Worm (Caenorhabditis elegans) whole organism, midembryonic: ENCODE measurements around the gene mcm-3AP.

Source experiments
- T22C8.4 ChIP-seq: fragments of 200-800 bp; sonication (Bioruptor generic); IDR thresholded peaks from 2 replicates; pipeline ENCODE4 v1.3.6; 2022; ENCODE audit warnings: missing genetic modification characterization, missing compliant biosample characterization
- cog-1 ChIP-seq: sonication (generic microtip); optimal IDR thresholded peaks from 2 replicates; lab custom pipeline; 2016; ENCODE audit warnings: missing genetic modification characterization, missing compliant biosample characterization
- flt-1 ChIP-seq: fragments of 200-800 bp; sonication (Bioruptor generic); IDR thresholded peaks from 2 replicates; pipeline ENCODE4 v1.3.6; 2022; ENCODE audit warnings: missing genetic modification characterization, missing compliant biosample characterization
- klf-2 ChIP-seq: fragments of 200-800 bp; sonication (Bioruptor generic); conservative IDR thresholded peaks from 2 replicates; pipeline ENCODE4 v1.3.6; 2022; ENCODE audit warnings: missing genetic modification reagents, missing genetic modification characterization, missing compliant biosample characterization
- med-1 ChIP-seq: sonication (generic microtip); optimal IDR thresholded peaks from 2 replicates; lab custom pipeline; 2017; ENCODE audit warnings: missing genetic modification characterization, mild to moderate bottlenecking, missing compliant biosample characterization, antibody characterized with exemption, missing genetic modification reagents; ENCODE audit not compliant: insufficient read depth
- ref-1 ChIP-seq: fragments of 200-800 bp; sonication (Bioruptor generic); conservative IDR thresholded peaks from 2 replicates; pipeline ENCODE4 v1.3.6; 2022; ENCODE audit warnings: missing genetic modification reagents, missing genetic modification characterization, missing compliant biosample characterization
- tab-1 ChIP-seq: fragments of 200-800 bp; sonication (Bioruptor generic); IDR thresholded peaks from 2 replicates; pipeline ENCODE4 v1.3.6; 2022; ENCODE audit warnings: missing genetic modification characterization, missing compliant biosample characterization
- ztf-23 ChIP-seq: fragments of 200-800 bp; sonication (Bioruptor generic); IDR thresholded peaks from 2 replicates; pipeline ENCODE4 v1.3.6; 2022; ENCODE audit warnings: missing genetic modification reagents, missing genetic modification characterization, missing compliant biosample characterization
- ztf-29 ChIP-seq: fragments of 200-800 bp; sonication (Bioruptor generic); IDR thresholded peaks from 2 replicates; pipeline ENCODE4 v1.3.6; 2022; ENCODE audit warnings: missing genetic modification reagents, missing genetic modification characterization, missing compliant biosample characterization

mcm-3AP gene

ce11 chrIV:7940919-7941318 is 7.6 kb upstream of the mcm-3AP start, which contains the start of gene exc-9:
exc-9 (minus strand) TSS chrIV:7941019.
- TF ChIP-seq tab-1 (GFP tag; lab: Robert Waterston, UW) (no peak), T22C8.4 (GFP tag; lab: Robert Waterston, UW) (no peak), flt-1 (GFP tag; lab: Robert Waterston, UW) (no peak), klf-2 (GFP tag; lab: Robert Waterston, UW) (no peak)

- TF ChIP-seq med-1 (GFP tag; lab: Kevin White, UChicago) (no peak), ztf-29 (no peak), flt-1 (GFP tag; lab: Robert Waterston, UW) (no peak), ref-1 (GFP tag; lab: Robert Waterston, UW) (no peak), tab-1 (GFP tag; lab: Robert Waterston, UW) (no peak), T22C8.4 (GFP tag; lab: Robert Waterston, UW) (no peak), klf-2 (GFP tag; lab: Robert Waterston, UW) (no peak), cog-1 (tag; lab: Kevin White, UChicago) (no peak), ztf-23 (no peak)
These were observed 5.2 kb upstream of the mcm-3AP start for ce11 chrIV:7943272-7943671.

- no peak for TF ChIP-seq klf-2 (GFP tag; lab: Robert Waterston, UW)
- TF ChIP-seq cog-1 (tag; lab: Kevin White, UChicago) = no peak
- TF ChIP-seq med-1 (GFP tag; lab: Kevin White, UChicago) = no peak
- TF ChIP-seq ztf-29 = no peak
- no peak for TF ChIP-seq T22C8.4 (GFP tag; lab: Robert Waterston, UW)
- TF ChIP-seq ref-1 (GFP tag; lab: Robert Waterston, UW) = no peak
- no peak for TF ChIP-seq ztf-23
- no peak for TF ChIP-seq flt-1 (GFP tag; lab: Robert Waterston, UW)
- no peak for TF ChIP-seq tab-1 (GFP tag; lab: Robert Waterston, UW)
These were observed 2.0 kb upstream of the mcm-3AP start, which contains the start of gene czw-1 for ce11 chrIV:7946457-7946856. czw-1 (minus strand) TSS chrIV:7946825.

- TF ChIP-seq cog-1 (tag; lab: Kevin White, UChicago) (peak; percentile 66), klf-2 (GFP tag; lab: Robert Waterston, UW) (0 out of 2 replicates have a peak, but pooled peaks have one; percentile 45), flt-1 (GFP tag; lab: Robert Waterston, UW) (peak; percentile 84), ztf-23 (peak; percentile 87), tab-1 (GFP tag; lab: Robert Waterston, UW) (peak; percentile 37; the same call in 1 of the 2 replicates), T22C8.4 (GFP tag; lab: Robert Waterston, UW) (peak; percentile 47; the same call in 1 of the 2 replicates)
These were observed 1.5 kb upstream of the mcm-3AP start, which contains the start of gene F20D12.12 for ce11 chrIV:7946899-7947499. F20D12.12 (plus strand) TSS chrIV:7947440.

- TF ChIP-seq ref-1 (GFP tag; lab: Robert Waterston, UW) (no peak), med-1 (GFP tag; lab: Kevin White, UChicago) (no peak), cog-1 (tag; lab: Kevin White, UChicago) (no peak), tab-1 (GFP tag; lab: Robert Waterston, UW) (no peak), flt-1 (GFP tag; lab: Robert Waterston, UW) (no peak), T22C8.4 (GFP tag; lab: Robert Waterston, UW) (no peak), ztf-29 (no peak), ztf-23 (no peak), klf-2 (GFP tag; lab: Robert Waterston, UW) (no peak)
These were observed 5.5 kb downstream of the mcm-3AP start for ce11 chrIV:7954006-7954405.

- TF ChIP-seq cog-1 (tag; lab: Kevin White, UChicago) (no peak), ref-1 (GFP tag; lab: Robert Waterston, UW) (no peak), ztf-29 (no peak), med-1 (GFP tag; lab: Kevin White, UChicago) (no peak), klf-2 (GFP tag; lab: Robert Waterston, UW) (no peak), tab-1 (GFP tag; lab: Robert Waterston, UW) (no peak), T22C8.4 (GFP tag; lab: Robert Waterston, UW) (no peak), ztf-23 (no peak), flt-1 (GFP tag; lab: Robert Waterston, UW) (no peak)
These were observed 7.4 kb downstream of the mcm-3AP start, which contains the start of gene ceh-19 for ce11 chrIV:7955849-7956248. ceh-19 (minus strand) TSS chrIV:7955949.

- TF ChIP-seq klf-2 (GFP tag; lab: Robert Waterston, UW) (no peak), T22C8.4 (GFP tag; lab: Robert Waterston, UW) (no peak), ztf-23 (no peak)
These were observed 8.3 kb downstream of the mcm-3AP start, which contains the start of gene csr-1 for ce11 chrIV:7956643-7957317. csr-1 (plus strand) TSS chrIV:7957267.

- no peak for TF ChIP-seq klf-2 (GFP tag; lab: Robert Waterston, UW)
These were observed 9.0 kb downstream of the mcm-3AP start, which contains the start of gene frpr-10 for ce11 chrIV:7957504-7957903. frpr-10 (plus strand) TSS chrIV:7957804.

- no peak for TF ChIP-seq tab-1 (GFP tag; lab: Robert Waterston, UW)
- TF ChIP-seq cog-1 (tag; lab: Kevin White, UChicago) = no peak
- TF ChIP-seq med-1 (GFP tag; lab: Kevin White, UChicago) = no peak
- no peak for TF ChIP-seq ztf-29
- no peak for TF ChIP-seq flt-1 (GFP tag; lab: Robert Waterston, UW)
- TF ChIP-seq ztf-23 = no peak
- no peak for TF ChIP-seq T22C8.4 (GFP tag; lab: Robert Waterston, UW)
- TF ChIP-seq ref-1 (GFP tag; lab: Robert Waterston, UW) = no peak
- no peak for TF ChIP-seq klf-2 (GFP tag; lab: Robert Waterston, UW)
These were observed 9.6 kb downstream of the mcm-3AP start for ce11 chrIV:7958092-7958491.
